Worm (Caenorhabditis elegans): Measurements from ENCODE around the gene pkhm-2.

Gene pkhm-2

DNA sequence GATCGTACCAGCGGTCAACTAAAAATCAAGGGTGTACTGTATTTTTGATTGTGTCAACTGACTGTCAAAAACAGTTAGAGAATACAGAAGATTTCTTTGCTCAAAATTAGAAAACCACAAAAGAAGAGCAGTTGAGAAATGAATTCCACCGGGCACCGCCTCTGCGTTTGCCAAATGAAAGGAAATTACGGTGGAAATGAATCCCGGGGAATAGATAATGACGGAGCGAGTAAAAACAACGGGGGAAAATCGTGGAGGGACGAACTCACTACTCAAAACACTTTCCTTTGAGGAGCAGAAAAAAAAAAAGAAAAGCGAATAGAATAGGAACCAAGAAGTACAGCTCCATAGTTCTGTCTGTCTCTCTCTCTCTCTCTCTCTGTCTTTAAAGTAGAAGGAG lies 32.9 kb downstream of the pkhm-2 start:
- no peak for TF ChIP-seq pha-4 (GFP tag; IDR thresholded peaks at IDR 0.05)
- no peak for TF ChIP-seq pha-4 (tag; optimal IDR thresholded peaks at IDR 0.05)
- peak; percentile 90 for TF ChIP-seq aha-1 (tag)

- TF ChIP-seq Y5F2A.4 (GFP tag; optimal IDR thresholded peaks at IDR 0.05): no peak
- TF ChIP-seq unc-62 (GFP tag; optimal IDR thresholded peaks at IDR 0.05 in 1 of 2): peak in 1 of 2 experiments; percentile 42
- no peak for TF ChIP-seq unc-62 (tag; optimal IDR thresholded peaks at IDR 0.05)
Observed at ce11 chrX:15147640-15148039, 33.6 kb downstream of the pkhm-2 start, which contains the start of gene unc-7. TSS of gene unc-7 (minus strand) at chrX:15147740.

ce11 chrX:15146415-15147210 lies 34.7 kb downstream of the pkhm-2 start:
- TF ChIP-seq ceh-62 (tag; optimal IDR thresholded peaks at IDR 0.05) (no peak), hmg-1.1 (GFP tag; IDR thresholded peaks at IDR 0.05) (peak; percentile 49; the same call in 1 of the 2 replicates), ctbp-1 (GFP tag; IDR thresholded peaks at IDR 0.05) (0 out of 2 replicates have a peak, but pooled peaks have one; percentile 53), zfp-2 (tag; optimal IDR thresholded peaks at IDR 0.05) (no peak), lim-7 (GFP tag; IDR thresholded peaks at IDR 0.05) (peak; percentile 86), tag-97 (GFP tag; IDR thresholded peaks at IDR 0.05) (no peak), nhr-111 (GFP tag; optimal IDR thresholded peaks at IDR 0.05) (peak; percentile 63), mep-1 (tag; optimal IDR thresholded peaks at IDR 0.05) (peak; percentile 48), nhr-41 (GFP tag; IDR thresholded peaks at IDR 0.05) (0 out of 2 replicates have a peak, but pooled peaks have one; percentile 48), snpc-4 (tag; optimal IDR thresholded peaks at IDR 0.05) (no peak), dve-1 (tag; optimal IDR thresholded peaks at IDR 0.05; ENCODE audit: insufficient read depth) (no peak), nhr-10 (tag; optimal IDR thresholded peaks at IDR 0.05) (no peak), fos-1 (tag; optimal IDR thresholded peaks at IDR 0.05) (no peak), spr-1 (tag; optimal IDR thresholded peaks at IDR 0.05) (peak; percentile 8), lin-13 (GFP tag; optimal IDR thresholded peaks at IDR 0.05) (peak; percentile 50), duxl-1 (tag; optimal IDR thresholded peaks at IDR 0.05; ENCODE audit: poor library complexity) (peak; percentile 70), mxl-2 (GFP tag; conservative IDR thresholded peaks at IDR 0.05) (peak; percentile 67; the same call in 1 of the 2 replicates), mes-2 (tag; optimal IDR thresholded peaks at IDR 0.05; ENCODE audit: poor library complexity, severe bottlenecking) (peak; percentile 75), ceh-82 (tag; optimal IDR thresholded peaks at IDR 0.05) (no peak), zip-2 (tag; optimal IDR thresholded peaks at IDR 0.05) (peak; percentile 17), lin-1 (GFP tag; IDR thresholded peaks at IDR 0.05) (peak; percentile 55; the same call in 1 of the 2 replicates), Y105C5A.15 (GFP tag; IDR thresholded peaks at IDR 0.05) (peak; percentile 62; the same call in 1 of the 2 replicates), php-3 (GFP tag; IDR thresholded peaks at IDR 0.05) (peak; percentile 39; the same call in 1 of the 2 replicates), ceh-44 (GFP tag; IDR thresholded peaks at IDR 0.05) (0 out of 2 replicates have a peak, but pooled peaks have one; percentile 21), nhr-28 (tag; optimal IDR thresholded peaks at IDR 0.05) (no peak), daf-19 (GFP tag; conservative IDR thresholded peaks at IDR 0.05) (peak; percentile 57; the same call in 1 of the 2 replicates), arid-1 (GFP tag; conservative IDR thresholded peaks at IDR 0.05) (peak; percentile 83; the same call in 1 of the 2 replicates), Y48G9A.11 (GFP tag; IDR thresholded peaks at IDR 0.05) (peak; percentile 68), dmd-6 (GFP tag; IDR thresholded peaks at IDR 0.05) (peak; percentile 40), ces-1 (GFP tag; optimal IDR thresholded peaks at IDR 0.05) (peak; percentile 47), skn-1 (tag; optimal IDR thresholded peaks at IDR 0.05) (no peak), lsy-2 (tag; optimal IDR thresholded peaks at IDR 0.05) (peak in 1 of 2 experiments; percentile 33), Y75B8A.6 (GFP tag; IDR thresholded peaks at IDR 0.05) (no peak), egl-43 (GFP tag; IDR thresholded peaks at IDR 0.05) (peak; percentile 78), D1046.2 (GFP tag; IDR thresholded peaks at IDR 0.05) (peak; percentile 76; the same call in 1 of the 2 replicates), dmd-8 (GFP tag; IDR thresholded peaks at IDR 0.05) (peak; percentile 83), gei-8 (GFP tag; optimal IDR thresholded peaks at IDR 0.05) (peak; percentile 51), ZK337.2 (GFP tag; IDR thresholded peaks at IDR 0.05) (peak; percentile 48; the same call in 1 of the 2 replicates), snpc-1.2 (GFP tag; IDR thresholded peaks at IDR 0.05) (peak; percentile 89), madf-5 (GFP tag; IDR thresholded peaks at IDR 0.05) (0 out of 4 replicates have a peak, but pooled peaks of 1 of the 2 experiments have one; percentile 64)
